Worm (Caenorhabditis elegans): Measurements from ENCODE around the gene C50D2.6.

Gene C50D2.6

ce11 chrII:84134-84533 lies at the start of gene C50D2.6:
TSS of gene C50D2.6 (plus strand) at chrII:84434.
- TF ChIP-seq dmd-4 (tag; optimal IDR thresholded peaks at IDR 0.05; ENCODE audit: borderline replicate concordance) (no peak), sox-2 (GFP tag; IDR thresholded peaks at IDR 0.05) (no peak), hlh-30 (tag; optimal IDR thresholded peaks at IDR 0.05; ENCODE audit: insufficient read depth) (no peak), ceh-6 (GFP tag; optimal IDR thresholded peaks at IDR 0.05) (no peak), ceh-9 (tag; optimal IDR thresholded peaks at IDR 0.05) (no peak), npax-4 (tag; optimal IDR thresholded peaks at IDR 0.05) (no peak), rnt-1 (tag; optimal IDR thresholded peaks at IDR 0.05) (no peak), dve-1 (tag; optimal IDR thresholded peaks at IDR 0.05) (no peak), sdc-2 (tag; optimal IDR thresholded peaks at IDR 0.05) (no peak), lim-6 (tag; optimal IDR thresholded peaks at IDR 0.05) (no peak), pqm-1 (tag; optimal IDR thresholded peaks at IDR 0.05) (no peak), ceh-24 (tag; optimal IDR thresholded peaks at IDR 0.05) (no peak), che-1 (tag; optimal IDR thresholded peaks at IDR 0.05) (no peak), unc-42 (tag; optimal IDR thresholded peaks at IDR 0.05) (no peak), mec-3 (tag; optimal IDR thresholded peaks at IDR 0.05; ENCODE audit: borderline replicate concordance) (no peak), ceh-30 (tag; optimal IDR thresholded peaks at IDR 0.05) (no peak), tbx-2 (tag; optimal IDR thresholded peaks at IDR 0.05) (no peak), K09A11.1 (tag; optimal IDR thresholded peaks at IDR 0.05; ENCODE audit: insufficient read depth) (no peak), elt-4 (tag; optimal IDR thresholded peaks at IDR 0.05) (no peak)

ce11 chrII:37213-37612 lies 47.0 kb upstream of the C50D2.6 start, which contains the start of gene F23F1.6:
TSS of gene F23F1.6 (minus strand) at chrII:37313.
- no peak for TF ChIP-seq ceh-9 (tag; optimal IDR thresholded peaks at IDR 0.05)
- no peak for TF ChIP-seq dmd-4 (tag; optimal IDR thresholded peaks at IDR 0.05; ENCODE audit: borderline replicate concordance)
- no peak for TF ChIP-seq pros-1 (tag; optimal IDR thresholded peaks at IDR 0.05)
- no peak for TF ChIP-seq K09A11.1 (tag; optimal IDR thresholded peaks at IDR 0.05; ENCODE audit: insufficient read depth)
- TF ChIP-seq ceh-18 (tag; optimal IDR thresholded peaks at IDR 0.05), result no peak
- TF ChIP-seq gmeb-2 (tag; optimal IDR thresholded peaks at IDR 0.05), result no peak
- TF ChIP-seq lin-11 (tag; optimal IDR thresholded peaks at IDR 0.05), result no peak
- no peak for TF ChIP-seq odd-2 (tag; optimal IDR thresholded peaks at IDR 0.05)
- TF ChIP-seq ceh-6 (GFP tag; optimal IDR thresholded peaks at IDR 0.05), result no peak
- TF ChIP-seq hlh-30 (tag; optimal IDR thresholded peaks at IDR 0.05; ENCODE audit: insufficient read depth), result no peak
- no peak for TF ChIP-seq elt-4 (tag; optimal IDR thresholded peaks at IDR 0.05)
- no peak for TF ChIP-seq F13H6.1 (tag; optimal IDR thresholded peaks at IDR 0.05)
- no peak for TF ChIP-seq ceh-24 (tag; optimal IDR thresholded peaks at IDR 0.05)
- no peak for TF ChIP-seq nfya-1 (tag; optimal IDR thresholded peaks at IDR 0.05)
- TF ChIP-seq pha-4 (tag; optimal IDR thresholded peaks at IDR 0.05), result no peak
- TF ChIP-seq ceh-45 (GFP tag; IDR thresholded peaks at IDR 0.05), result no peak

- TF ChIP-seq ceh-30 (tag; optimal IDR thresholded peaks at IDR 0.05), result no peak
Measured at ce11 chrII:39437-39836, 44.8 kb upstream of the C50D2.6 start, which contains the start of gene spp-24. TSS of gene spp-24 (minus strand) at chrII:39537.

- no peak for TF ChIP-seq ceh-24 (tag; optimal IDR thresholded peaks at IDR 0.05)
Measured at ce11 chrII:41914-42313, 42.3 kb upstream of the C50D2.6 start, which contains the start of gene F23F1.10. TSS of gene F23F1.10 (minus strand) at chrII:41982.

DNA sequence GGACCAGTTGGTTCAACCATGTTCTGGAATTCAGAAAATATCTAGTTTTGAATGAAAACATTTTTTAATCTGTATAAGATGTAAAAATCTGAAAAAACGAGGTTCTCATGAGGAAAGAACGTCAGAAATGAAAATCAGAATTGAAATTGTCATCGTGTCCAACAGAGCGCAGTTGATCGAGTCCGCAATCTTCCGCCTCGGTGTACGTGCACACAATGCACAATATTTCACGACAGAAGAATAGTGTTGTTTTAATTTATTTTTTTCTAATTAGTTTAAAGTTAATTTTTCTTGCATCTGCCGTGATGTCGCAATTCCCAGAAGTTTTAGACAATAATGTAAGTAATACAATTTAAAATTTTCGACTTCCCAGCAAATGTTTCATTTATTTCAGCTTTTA lies 40.6 kb upstream of the C50D2.6 start, which contains the start of gene nfyc-1:
Gene nfyc-1, plus strand, starts transcription at position 268 of the 400 bp plus-strand sequence.
- TF ChIP-seq nfya-1 (tag; optimal IDR thresholded peaks at IDR 0.05) (peak; percentile 28), ceh-9 (tag; optimal IDR thresholded peaks at IDR 0.05) (no peak), sox-2 (GFP tag; IDR thresholded peaks at IDR 0.05) (no peak), unc-42 (tag; optimal IDR thresholded peaks at IDR 0.05) (peak; percentile 76), unc-55 (GFP tag; optimal IDR thresholded peaks at IDR 0.05) (peak; percentile 36)

ce11 chrII:44740-45139 lies 39.5 kb upstream of the C50D2.6 start, which contains the start of gene rpoa-49:
TSS of gene rpoa-49 (plus strand) at chrII:45040.
- TF ChIP-seq lim-6 (tag; optimal IDR thresholded peaks at IDR 0.05) (no peak), gmeb-2 (tag; optimal IDR thresholded peaks at IDR 0.05) (no peak), ama-1 (optimal IDR thresholded peaks at IDR 0.05) (no peak), fkh-6 (tag; optimal IDR thresholded peaks at IDR 0.05) (no peak), syd-9 (tag; optimal IDR thresholded peaks at IDR 0.05) (no peak), C08G9.2 (tag; optimal IDR thresholded peaks at IDR 0.05) (no peak), sox-2 (GFP tag; IDR thresholded peaks at IDR 0.05) (no peak), ceh-48 (tag; optimal IDR thresholded peaks at IDR 0.05) (no peak), pqm-1 (tag; optimal IDR thresholded peaks at IDR 0.05) (no peak), mec-3 (tag; optimal IDR thresholded peaks at IDR 0.05; ENCODE audit: borderline replicate concordance) (no peak)

All from whole organism, late embryonic.